Fruit fly (Drosophila melanogaster): Measurements from ENCODE around the gene Cpr65Ax2.

- TF ChIP-seq h (optimal IDR thresholded peaks at IDR 0.05) = no peak
- TF ChIP-seq Myc (optimal IDR thresholded peaks at IDR 0.05) = no peak
- TF ChIP-seq psq (optimal IDR thresholded peaks at IDR 0.05) = no peak
These were observed 39.2 kb downstream of the Cpr65Ax2 start for dm6 chr3L:6111458-6111857.
